Fruit fly (Drosophila melanogaster) whole organism, embryonic: ENCODE results near the gene CG3630.

Experiments used
- Adf1 ChIP-seq: fragments of 200-800 bp; sonication (Bioruptor generic); IDR thresholded peaks from 2 replicates; pipeline ENCODE4 v1.3.6; 2022; ENCODE audit warnings: missing biosample characterization, missing genetic modification characterization
- C15 ChIP-seq: fragments of 200-800 bp; sonication (Bioruptor generic); IDR thresholded peaks from 3 replicates; pipeline ENCODE4 v1.3.6; 2022; ENCODE audit warnings: missing biosample characterization, missing genetic modification characterization
- CG10209 ChIP-seq: fragments of 200-800 bp; sonication (Bioruptor generic); optimal IDR thresholded peaks from 3 replicates; lab custom pipeline; 2017; ENCODE audit warnings: missing biosample characterization, mild to moderate bottlenecking, missing genetic modification characterization, missing genetic modification reagents
- CG12155 ChIP-seq: fragments of 200-800 bp; sonication (Bioruptor generic); optimal IDR thresholded peaks from 3 replicates; lab custom pipeline; 2016; ENCODE audit warnings: missing biosample characterization, missing genetic modification characterization
- CG12391 ChIP-seq: fragments of 200-800 bp; sonication (Bioruptor generic); optimal IDR thresholded peaks from 3 replicates; lab custom pipeline; 2018; ENCODE audit warnings: missing biosample characterization, mild to moderate bottlenecking, missing genetic modification characterization, moderate library complexity
- CG12744 ChIP-seq: fragments of 200-800 bp; sonication (Bioruptor generic); optimal IDR thresholded peaks from 2 replicates; lab custom pipeline; 2016; ENCODE audit warnings: missing biosample characterization, missing genetic modification characterization
- CG13775 ChIP-seq: fragments of 200-800 bp; sonication (Bioruptor generic); optimal IDR thresholded peaks from 3 replicates; lab custom pipeline; 2017; ENCODE audit warnings: missing biosample characterization, mild to moderate bottlenecking, missing genetic modification characterization
- CG15011 ChIP-seq: fragments of 200-800 bp; sonication (Bioruptor generic); optimal IDR thresholded peaks from 3 replicates; lab custom pipeline; 2018; ENCODE audit warnings: missing biosample characterization, mild to moderate bottlenecking, missing genetic modification characterization
- CG1529 ChIP-seq: fragments of 200-800 bp; sonication (Bioruptor generic); optimal IDR thresholded peaks from 3 replicates; lab custom pipeline; 2018; ENCODE audit warnings: missing biosample characterization, missing genetic modification characterization
- CG17186 ChIP-seq: fragments of 200-800 bp; sonication (Bioruptor generic); optimal IDR thresholded peaks from 3 replicates; lab custom pipeline; 2017; ENCODE audit warnings: missing biosample characterization, missing genetic modification reagents, missing genetic modification characterization
- CG4282 ChIP-seq: fragments of 200-800 bp; sonication (Bioruptor generic); optimal IDR thresholded peaks from 2 replicates; lab custom pipeline; 2016; ENCODE audit warnings: missing biosample characterization, missing genetic modification characterization
- CG4424 ChIP-seq: fragments of 200-800 bp; sonication (Bioruptor generic); optimal IDR thresholded peaks from 3 replicates; lab custom pipeline; 2016; ENCODE audit warnings: missing biosample characterization, missing genetic modification characterization
- CG6689 ChIP-seq: fragments of 200-800 bp; sonication (Bioruptor generic); IDR thresholded peaks from 2 replicates; pipeline ENCODE4 v1.3.6; 2022; ENCODE audit warnings: missing biosample characterization, missing genetic modification characterization
- CG9609 ChIP-seq: fragments of 200-800 bp; sonication (Bioruptor generic); optimal IDR thresholded peaks from 3 replicates; lab custom pipeline; 2016; ENCODE audit warnings: missing biosample characterization, missing genetic modification characterization
- Chrac-16 ChIP-seq: fragments of 200-800 bp; sonication (Bioruptor generic); optimal IDR thresholded peaks from 3 replicates; lab custom pipeline; 2016; ENCODE audit warnings: missing biosample characterization, missing genetic modification characterization
- CrebB ChIP-seq: fragments of 200-800 bp; sonication (Bioruptor generic); optimal IDR thresholded peaks from 3 replicates; lab custom pipeline; 2018; ENCODE audit warnings: missing biosample characterization, mild to moderate bottlenecking, missing genetic modification characterization
- Doc3 ChIP-seq: fragments of 200-800 bp; sonication (Bioruptor generic); IDR thresholded peaks from 3 replicates; pipeline ENCODE4 v1.3.6; 2022; ENCODE audit warnings: missing biosample characterization, missing genetic modification characterization; ENCODE audit not compliant: partially characterized antibody
- Dp ChIP-seq: fragments of 200-800 bp; sonication (Bioruptor generic); optimal IDR thresholded peaks from 2 replicates; lab custom pipeline; 2018; ENCODE audit warnings: missing biosample characterization, mild to moderate bottlenecking, missing genetic modification characterization, moderate library complexity
- Fer2 ChIP-seq: fragments of 200-800 bp; sonication (Bioruptor generic); optimal IDR thresholded peaks from 2 replicates; lab custom pipeline; 2018; ENCODE audit warnings: missing biosample characterization, mild to moderate bottlenecking, missing genetic modification characterization, moderate library complexity
- Hr51 ChIP-seq, 2 experiments: fragments of 200-800 bp; sonication (Bioruptor generic); optimal IDR thresholded peaks; 2 replicates in 1 of 2; 3 replicates in 1 of 2; lab custom pipeline; 2016 to 2018; ENCODE audit warnings: missing biosample characterization in 2 of 2, missing genetic modification characterization in 2 of 2, mild to moderate bottlenecking in 1 of 2, moderate library complexity in 1 of 2
- MBD-R2 ChIP-seq: fragments of 200-800 bp; sonication (Bioruptor generic); IDR thresholded peaks from 2 replicates; pipeline ENCODE4 v1.3.6; 2022; ENCODE audit warnings: missing biosample characterization, missing genetic modification characterization
- MTF-1 ChIP-seq: fragments of 200-800 bp; sonication (Bioruptor generic); optimal IDR thresholded peaks from 2 replicates; lab custom pipeline; 2018; ENCODE audit warnings: missing biosample characterization, mild to moderate bottlenecking, missing genetic modification characterization, borderline replicate concordance
- Med ChIP-seq: fragments of 200-800 bp; sonication (Bioruptor generic); peaks from one replicate; lab custom pipeline; 2016; ENCODE audit warnings: missing biosample characterization, missing genetic modification characterization, mild to moderate bottlenecking, inconsistent platforms, moderate library complexity
- NK7.1 ChIP-seq: fragments of 200-800 bp; sonication (Bioruptor generic); optimal IDR thresholded peaks from 3 replicates; lab custom pipeline; 2016; ENCODE audit warnings: missing biosample characterization, missing genetic modification characterization
- Opbp ChIP-seq: fragments of 200-800 bp; sonication (Bioruptor generic); IDR thresholded peaks from 3 replicates; pipeline ENCODE4 v1.3.6; 2022; ENCODE audit warnings: missing biosample characterization, missing genetic modification characterization; ENCODE audit not compliant: partially characterized antibody
- Ptx1 ChIP-seq: fragments of 200-800 bp; sonication (Bioruptor generic); IDR thresholded peaks from 2 replicates; pipeline ENCODE4 v1.3.6; 2022; ENCODE audit warnings: missing biosample characterization, missing genetic modification characterization
- Rfx ChIP-seq: fragments of 200-800 bp; sonication (Bioruptor generic); IDR thresholded peaks from 2 replicates; pipeline ENCODE4 v1.3.6; 2022; ENCODE audit warnings: missing biosample characterization, missing genetic modification characterization
- chif ChIP-seq, 2 experiments: fragments of 200-800 bp; sonication (Bioruptor generic); optimal IDR thresholded peaks; 3 replicates each; lab custom pipeline; 2016; ENCODE audit warnings: missing biosample characterization in 2 of 2, missing genetic modification characterization in 2 of 2
- en ChIP-seq: fragments of 200-800 bp; sonication (Bioruptor generic); optimal IDR thresholded peaks from 2 replicates; lab custom pipeline; 2016; ENCODE audit warnings: missing biosample characterization, missing genetic modification characterization
- ewg ChIP-seq: fragments of 200-800 bp; sonication (Bioruptor generic); optimal IDR thresholded peaks from 3 replicates; lab custom pipeline; 2017; ENCODE audit warnings: mild to moderate bottlenecking, missing biosample characterization, missing genetic modification reagents, missing genetic modification characterization
- eyg ChIP-seq: fragments of 200-800 bp; sonication (Bioruptor generic); optimal IDR thresholded peaks from 3 replicates; lab custom pipeline; 2016; ENCODE audit warnings: missing biosample characterization, missing genetic modification characterization
- fd64A ChIP-seq: fragments of 200-800 bp; sonication (Bioruptor generic); optimal IDR thresholded peaks from 3 replicates; lab custom pipeline; 2018; ENCODE audit warnings: missing biosample characterization, mild to moderate bottlenecking, missing genetic modification characterization
- ftz-f1 ChIP-seq: fragments of 200-800 bp; sonication (Bioruptor generic); optimal IDR thresholded peaks from 2 replicates; lab custom pipeline; 2016; ENCODE audit warnings: missing biosample characterization, missing genetic modification characterization
- grau ChIP-seq: fragments of 200-800 bp; optimal IDR thresholded peaks from 3 replicates; lab custom pipeline; 2019; ENCODE audit warnings: missing biosample characterization, mild to moderate bottlenecking, missing genetic modification characterization, moderate library complexity
- hbn ChIP-seq: fragments of 200-800 bp; sonication (Bioruptor generic); IDR thresholded peaks from 2 replicates; pipeline ENCODE4 v1.3.6; 2022; ENCODE audit warnings: missing biosample characterization, missing genetic modification characterization; ENCODE audit not compliant: partially characterized antibody
- her ChIP-seq: fragments of 200-800 bp; sonication (Bioruptor generic); optimal IDR thresholded peaks from 2 replicates; lab custom pipeline; 2016; ENCODE audit warnings: missing biosample characterization, missing genetic modification characterization
- jigr1 ChIP-seq: fragments of 200-800 bp; sonication (Bioruptor generic); IDR thresholded peaks from 3 replicates; pipeline ENCODE4 v1.3.6; 2022; ENCODE audit warnings: missing biosample characterization, missing genetic modification characterization
- klu ChIP-seq: fragments of 200-800 bp; sonication (Bioruptor generic); IDR thresholded peaks from 2 replicates; pipeline ENCODE4 v1.3.6; 2022; ENCODE audit warnings: missing biosample characterization, missing genetic modification characterization
- lmd ChIP-seq: fragments of 200-800 bp; sonication (Bioruptor generic); IDR thresholded peaks from 2 replicates; pipeline ENCODE4 v1.3.6; 2022; ENCODE audit warnings: missing biosample characterization, missing genetic modification characterization
- nerfin-1 ChIP-seq: fragments of 200-800 bp; sonication (Bioruptor generic); optimal IDR thresholded peaks from 3 replicates; lab custom pipeline; 2019; ENCODE audit warnings: missing biosample characterization, mild to moderate bottlenecking, missing genetic modification characterization, moderate library complexity
- nmo ChIP-seq: fragments of 200-800 bp; sonication (Bioruptor generic); optimal IDR thresholded peaks from 2 replicates; lab custom pipeline; 2018; ENCODE audit warnings: missing biosample characterization, mild to moderate bottlenecking, missing genetic modification characterization, moderate library complexity
- sob ChIP-seq: fragments of 200-800 bp; sonication (Bioruptor generic); IDR thresholded peaks from 2 replicates; pipeline ENCODE4 v1.3.6; 2022; ENCODE audit warnings: missing biosample characterization, missing genetic modification characterization
- tll ChIP-seq, 2 experiments: fragments of 200-800 bp in 1 of 2; fragments of >200 bp in 1 of 2; sonication (Bioruptor generic) in 1 of 2; optimal IDR thresholded peaks; 2 replicates each; lab custom pipeline; 2017 to 2019; ENCODE audit warnings: missing biosample characterization in 2 of 2, missing genetic modification characterization in 2 of 2, mild to moderate bottlenecking in 1 of 2, moderate library complexity in 1 of 2
- tna ChIP-seq: fragments of 200-800 bp; sonication (Bioruptor generic); IDR thresholded peaks from 2 replicates; pipeline ENCODE4 v1.3.6; 2022; ENCODE audit warnings: missing biosample characterization, missing genetic modification characterization; ENCODE audit not compliant: partially characterized antibody
- wek ChIP-seq: fragments of 200-800 bp; sonication (Bioruptor generic); optimal IDR thresholded peaks from 3 replicates; lab custom pipeline; 2018; ENCODE audit warnings: missing biosample characterization, mild to moderate bottlenecking, missing genetic modification characterization, moderate library complexity

Gene CG3630

DNA sequence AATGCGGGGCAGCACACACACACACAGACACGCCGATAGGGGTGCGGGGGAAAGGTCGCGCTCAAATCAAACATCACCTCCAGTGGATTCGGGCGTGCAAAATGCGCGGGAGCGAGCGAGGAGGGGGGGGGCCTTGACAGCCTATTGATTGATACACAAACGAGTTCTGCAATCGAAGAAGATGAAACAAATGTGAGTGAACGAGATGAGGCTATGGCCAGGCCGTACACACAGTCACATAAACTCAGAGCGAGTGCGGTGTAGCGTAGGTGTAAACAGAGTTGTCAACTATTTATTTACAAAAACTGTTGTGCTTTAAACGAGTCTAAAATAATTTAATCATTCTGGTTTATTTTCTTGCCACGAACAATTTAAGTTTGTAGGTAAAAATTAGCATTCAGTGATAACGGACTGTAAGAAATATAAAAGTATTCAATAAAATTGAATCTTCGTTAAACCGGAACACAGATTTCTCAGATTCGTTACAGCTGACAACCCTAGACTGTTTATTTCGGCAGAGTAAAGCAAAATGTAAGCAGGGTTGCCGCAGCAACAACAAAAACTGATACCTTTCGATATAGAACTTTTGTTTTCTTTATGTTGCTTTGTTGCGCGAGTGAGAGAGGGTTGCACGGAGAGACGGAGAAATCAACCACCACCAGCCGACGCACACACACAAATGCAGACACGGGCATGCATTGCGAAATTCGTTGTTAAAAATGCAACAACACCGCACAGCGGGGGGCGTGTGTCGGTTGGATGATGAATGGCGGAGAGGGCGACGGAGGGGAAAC, 26.8 kb upstream of the CG3630 start (continued):
- TF ChIP-seq Fer2 (tag; lab: Kevin White, UChicago) (peak; percentile 83), CG12391 (peak; percentile 93), CG9609 (GFP tag; lab: Kevin White, UChicago) (peak; percentile 67), nerfin-1 (tag; lab: Kevin White, UChicago) (peak; percentile 86), CG17186 (peak; percentile 24), en (GFP tag; lab: Kevin White, UChicago) (peak; percentile 71), fd64A (GFP tag; lab: Kevin White, UChicago) (peak; percentile 75), MBD-R2 (GFP tag; lab: Robert Waterston, UW) (no peak), MTF-1 (GFP tag; lab: Kevin White, UChicago) (peak; percentile 83), Opbp (GFP tag; lab: Robert Waterston, UW) (no peak)

DNA sequence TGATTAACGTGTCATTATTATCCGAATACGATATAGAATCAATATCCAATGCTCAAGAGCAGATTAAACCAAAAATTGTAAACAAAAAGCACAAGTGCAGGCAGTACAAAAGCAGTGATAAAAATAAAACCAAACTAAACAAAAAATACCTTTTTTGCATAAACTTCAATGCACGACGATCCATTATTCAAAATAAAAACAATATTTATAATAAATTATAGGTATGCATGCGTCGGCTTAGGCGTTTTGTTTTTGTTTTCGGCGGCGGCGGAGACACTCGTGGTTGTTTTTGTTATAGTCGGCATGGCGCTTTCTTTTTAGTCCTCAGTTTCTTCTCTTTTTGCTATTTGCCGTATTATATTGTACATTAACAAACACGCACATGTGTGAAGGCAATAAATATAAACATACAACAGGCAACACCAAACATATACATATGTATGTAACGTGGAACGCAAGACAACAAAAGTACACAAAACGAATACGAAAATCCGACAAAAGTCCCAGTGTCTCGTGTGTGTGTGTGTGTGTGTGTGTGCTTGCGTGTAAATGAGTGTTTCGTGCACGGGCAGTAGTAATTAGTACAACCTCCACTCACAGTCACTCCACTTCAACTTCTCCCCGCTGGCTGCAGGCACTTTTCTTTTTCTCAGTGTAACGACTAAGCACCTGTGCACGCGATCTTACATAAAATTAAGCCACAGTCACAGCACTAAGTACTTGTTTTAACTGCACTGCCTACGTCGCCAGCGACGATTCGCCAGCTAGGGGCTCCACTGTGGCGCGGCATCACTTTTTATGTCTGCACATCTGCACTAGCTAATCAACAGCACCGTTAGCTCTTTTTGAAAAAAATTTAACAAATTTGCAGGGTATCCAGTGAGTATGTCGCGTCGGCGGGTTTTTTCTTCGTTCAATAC, 25.9 kb upstream of the CG3630 start:
- no peak for TF ChIP-seq Chrac-16 (GFP tag; lab: Kevin White, UChicago)
- no peak for TF ChIP-seq eyg (GFP tag; lab: Kevin White, UChicago)
- peak; percentile 92 for TF ChIP-seq grau (tag; lab: Kevin White, UChicago)
- TF ChIP-seq ftz-f1 (GFP tag; lab: Kevin White, UChicago): no peak
- no peak for TF ChIP-seq tll (GFP tag; optimal IDR thresholded peaks at IDR 0.05; lab: Kevin White, UChicago)
- TF ChIP-seq CG4424: peak; percentile 48
- peak in 1 of 2 experiments; percentile 34 for TF ChIP-seq Hr51 (GFP tag; optimal IDR thresholded peaks at IDR 0.05; lab: Kevin White, UChicago)
- peak; percentile 75 for TF ChIP-seq Ptx1 (GFP tag; lab: Robert Waterston, UW)
- no peak for TF ChIP-seq CG4282 (GFP tag; lab: Kevin White, UChicago)
- no peak for TF ChIP-seq CrebB (tag; lab: Kevin White, UChicago)
- no peak; the same call in 1 of the 2 replicates for TF ChIP-seq tna (GFP tag; lab: Robert Waterston, UW)
- no peak for TF ChIP-seq CG1529 (GFP tag; lab: Kevin White, UChicago)
- TF ChIP-seq her (GFP tag; lab: Kevin White, UChicago): peak; percentile 3
- no peak for TF ChIP-seq Adf1 (GFP tag; lab: Robert Waterston, UW)
- TF ChIP-seq sob (GFP tag; lab: Robert Waterston, UW): 0 out of 2 replicates have a peak, but pooled peaks have one; percentile 5
- TF ChIP-seq CG13775 (GFP tag; lab: Kevin White, UChicago): peak; percentile 57
- no peak for TF ChIP-seq CG12744 (GFP tag; lab: Kevin White, UChicago)
- no peak for TF ChIP-seq NK7.1 (GFP tag; lab: Kevin White, UChicago)
- TF ChIP-seq lmd: peak; percentile 62
- peak; percentile 54 for TF ChIP-seq Rfx (GFP tag; lab: Robert Waterston, UW)
- TF ChIP-seq jigr1 (GFP tag; lab: Robert Waterston, UW): no peak
- 0 out of 2 replicates have a peak, but pooled peaks have one; percentile 40 for TF ChIP-seq klu
- no peak for TF ChIP-seq C15 (GFP tag; lab: Robert Waterston, UW)
- no peak for TF ChIP-seq wek
- peak; percentile 3 for TF ChIP-seq CG10209 (GFP tag; lab: Kevin White, UChicago)
- TF ChIP-seq Med (GFP tag; lab: Kevin White, UChicago): peak; percentile 53
- peak; percentile 15 for TF ChIP-seq nmo (GFP tag; lab: Kevin White, UChicago)
- TF ChIP-seq Dp: no peak
- TF ChIP-seq CG12155 (GFP tag; lab: Kevin White, UChicago): no peak
- no peak for TF ChIP-seq hbn (GFP tag; lab: Robert Waterston, UW)
- TF ChIP-seq CG15011 (GFP tag; lab: Kevin White, UChicago): no peak
- TF ChIP-seq chif (GFP tag; optimal IDR thresholded peaks at IDR 0.05; lab: Kevin White, UChicago): peak in 1 of 2 experiments; percentile 42
- TF ChIP-seq CG6689 (GFP tag; lab: Robert Waterston, UW): peak; percentile 37; the same call in 1 of the 2 replicates
- TF ChIP-seq Doc3 (GFP tag; lab: Robert Waterston, UW): no peak
- no peak for TF ChIP-seq ewg (GFP tag; lab: Kevin White, UChicago)
